Fruit fly (Drosophila melanogaster) whole organism: ENCODE measurements around the gene CG13658.

Source experiments
- psq ChIP-seq: fragments of >200 bp; optimal IDR thresholded peaks from 2 replicates; lab custom pipeline; 2017
- usp ChIP-seq: fragments of >200 bp; optimal IDR thresholded peaks from 2 replicates; lab custom pipeline; 2017; ENCODE audit warnings: missing biosample characterization, missing genetic modification characterization, mixed read lengths

DNA sequence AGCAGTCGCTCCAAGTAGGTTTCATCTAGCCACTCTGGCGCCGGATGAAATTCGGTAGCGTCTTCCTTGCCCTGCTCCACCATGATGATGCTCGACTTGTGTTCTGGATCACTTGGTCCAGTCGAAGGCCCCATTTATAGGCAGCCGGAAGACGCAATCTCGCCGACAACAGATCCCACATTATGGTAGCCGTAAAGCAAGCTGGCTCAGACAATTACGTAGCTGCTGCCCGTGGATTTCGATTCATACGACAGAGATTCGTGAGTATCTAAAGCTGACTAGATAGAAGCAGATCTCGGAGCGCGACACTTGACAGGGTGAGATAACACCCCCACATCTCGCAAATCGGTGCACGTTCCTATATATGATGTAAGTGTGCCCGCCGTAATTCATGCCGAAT lies 10.2 kb upstream of the CG13658 start, which contains the start of gene CG10513:
- TF ChIP-seq psq (lab: Kevin White, UChicago) (no peak), usp (GFP tag; lab: Kevin White, UChicago) (no peak)
